Fruit fly (Drosophila melanogaster): ENCODE measurements around the gene CG4461.

DNA sequence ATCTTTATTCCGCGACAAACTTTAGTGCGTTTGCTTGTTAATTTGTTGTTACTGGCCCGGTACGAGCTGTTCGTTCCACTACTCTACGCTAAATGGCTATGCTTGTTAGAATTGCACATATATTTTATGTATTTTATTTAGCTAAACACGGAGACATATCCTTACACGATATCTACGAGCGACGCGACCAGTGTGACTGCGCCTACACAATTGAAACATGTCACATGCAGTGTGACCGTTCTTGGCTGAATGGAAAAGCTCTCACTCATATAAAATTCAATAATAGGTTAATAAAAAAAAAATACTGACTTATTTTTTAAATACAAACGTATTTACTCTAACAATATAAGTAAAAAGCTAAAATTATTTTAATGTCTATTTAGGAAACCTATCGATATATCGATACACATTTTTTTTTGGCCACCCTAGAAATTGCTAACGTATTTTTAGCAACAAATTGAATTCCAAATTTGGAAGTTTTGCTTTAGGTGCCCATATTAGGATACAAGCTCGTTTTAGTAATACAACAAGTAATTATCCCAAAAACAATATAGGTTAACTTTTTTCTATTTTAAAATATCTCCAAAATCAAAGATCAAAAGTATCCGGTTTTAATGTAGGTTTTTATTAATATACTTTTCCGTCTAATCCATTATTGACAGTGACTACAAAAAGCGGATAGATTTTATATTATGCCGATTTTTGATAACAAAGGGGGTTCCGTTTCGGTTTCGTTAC, 24.0 kb downstream of the CG4461 start, which contains the start of gene CG4080:
- TF ChIP-seq D1 (tag; optimal IDR thresholded peaks at IDR 0.05) (no peak), CG15710 (tag; optimal IDR thresholded peaks at IDR 0.05) (no peak), CG8159 (tag; optimal IDR thresholded peaks at IDR 0.05) (peak; percentile 68)
